Fruit fly (Drosophila melanogaster): ENCODE measurements around the gene CG10657.

CG10657 gene

dm6 chr3L:12514762-12515215 lies 17.8 kb upstream of the CG10657 start, which contains the start of the genes sti and tral (continued):
- no peak for TF ChIP-seq inv (GFP tag; IDR thresholded peaks at IDR 0.05; ENCODE audit: partially characterized antibody)
- peak; percentile 81 for TF ChIP-seq corto (GFP tag; optimal IDR thresholded peaks at IDR 0.05)
- no peak for TF ChIP-seq CG6791 (GFP tag; IDR thresholded peaks at IDR 0.05; ENCODE audit: partially characterized antibody)
- TF ChIP-seq zen (tag; optimal IDR thresholded peaks at IDR 0.05) = peak; percentile 82
- TF ChIP-seq repo (GFP tag; optimal IDR thresholded peaks at IDR 0.05) = peak; percentile 86
- TF ChIP-seq dimm (GFP tag; IDR thresholded peaks at IDR 0.05) = 0 out of 2 replicates have a peak, but pooled peaks have one; percentile 10
- peak; percentile 85 for TF ChIP-seq disco-r (GFP tag; optimal IDR thresholded peaks at IDR 0.05)
- peak; percentile 91 for TF ChIP-seq Dad (GFP tag; optimal IDR thresholded peaks at IDR 0.05)
- TF ChIP-seq MBD-R2 (GFP tag; IDR thresholded peaks at IDR 0.05) = peak; percentile 91
- no peak for TF ChIP-seq CG2129 (GFP tag; IDR thresholded peaks at IDR 0.05; ENCODE audit: partially characterized antibody)
- TF ChIP-seq cwo (GFP tag; optimal IDR thresholded peaks at IDR 0.05) = peak; percentile 77
- peak; percentile 88 for TF ChIP-seq CG9727 (GFP tag; optimal IDR thresholded peaks at IDR 0.05)
- peak; percentile 79 for TF ChIP-seq CG18262 (tag; optimal IDR thresholded peaks at IDR 0.05)
- TF ChIP-seq Six4 (GFP tag; optimal IDR thresholded peaks at IDR 0.05) = peak; percentile 70
- TF ChIP-seq H15 (GFP tag; IDR thresholded peaks at IDR 0.05) = peak; percentile 71
- TF ChIP-seq Lhr (GFP tag; optimal IDR thresholded peaks at IDR 0.05) = peak; percentile 79
- peak; percentile 77 for TF ChIP-seq crc (GFP tag; optimal IDR thresholded peaks at IDR 0.05)
- TF ChIP-seq btn (GFP tag; optimal IDR thresholded peaks at IDR 0.05) = peak; percentile 74
- TF ChIP-seq CG11085 (GFP tag; IDR thresholded peaks at IDR 0.05) = peak; percentile 81
- TF ChIP-seq pum (GFP tag; optimal IDR thresholded peaks at IDR 0.05) = peak; percentile 95
- TF ChIP-seq CG7839 (tag; optimal IDR thresholded peaks at IDR 0.05) = peak; percentile 75
- TF ChIP-seq maf-S (GFP tag; optimal IDR thresholded peaks at IDR 0.05) = peak; percentile 94
- TF ChIP-seq peb (GFP tag; IDR thresholded peaks at IDR 0.05) = peak; percentile 53; the same call in 1 of the 2 replicates
- TF ChIP-seq HLH3B (GFP tag; IDR thresholded peaks at IDR 0.05) = peak; percentile 80
- peak in 1 of 2 experiments; percentile 74 for TF ChIP-seq insv (GFP tag; optimal IDR thresholded peaks at IDR 0.05)
- no peak for TF ChIP-seq br (optimal IDR thresholded peaks at IDR 0.05)
- TF ChIP-seq exex (tag; optimal IDR thresholded peaks at IDR 0.05) = peak; percentile 64
- peak; percentile 95 for TF ChIP-seq CG7786 (GFP tag; optimal IDR thresholded peaks at IDR 0.05)
- peak; percentile 90 for TF ChIP-seq slp2 (GFP tag; optimal IDR thresholded peaks at IDR 0.05)
- peak; percentile 93 for TF ChIP-seq CG14710 (tag; optimal IDR thresholded peaks at IDR 0.05)
- peak; percentile 87 for TF ChIP-seq tgo (GFP tag; IDR thresholded peaks at IDR 0.05)
- peak; percentile 67; the same call in 2 of the 3 replicates for TF ChIP-seq CG3726 (GFP tag; IDR thresholded peaks at IDR 0.05)
- TF ChIP-seq tin (GFP tag; optimal IDR thresholded peaks at IDR 0.05) = peak; percentile 95
- peak; percentile 94 for TF ChIP-seq fu2 (GFP tag; optimal IDR thresholded peaks at IDR 0.05)
- TF ChIP-seq CG10462 (GFP tag; optimal IDR thresholded peaks at IDR 0.05) = peak; percentile 85
- peak; percentile 64 for TF ChIP-seq CG3065 (GFP tag; optimal IDR thresholded peaks at IDR 0.05)
- TF ChIP-seq Ets65A (GFP tag) = peak; percentile 100
- TF ChIP-seq CG15514 (GFP tag; optimal IDR thresholded peaks at IDR 0.05) = peak; percentile 93
- no peak for TF ChIP-seq lov (optimal IDR thresholded peaks at IDR 0.05)
- TF ChIP-seq lov (GFP tag; IDR thresholded peaks at IDR 0.05) = peak; percentile 86; the same call in 2 of the 3 replicates
- peak; percentile 79 for TF ChIP-seq Rx (GFP tag; IDR thresholded peaks at IDR 0.05)
- peak; percentile 92 for TF ChIP-seq CG16863 (GFP tag; optimal IDR thresholded peaks at IDR 0.05)
- TF ChIP-seq CG17568 (GFP tag; optimal IDR thresholded peaks at IDR 0.05) = no peak
- TF ChIP-seq bab2 (GFP tag; optimal IDR thresholded peaks at IDR 0.05) = peak; percentile 96
- peak; percentile 68 for TF ChIP-seq scrt (GFP tag; optimal IDR thresholded peaks at IDR 0.05)
- peak; percentile 82 for TF ChIP-seq CG18011 (GFP tag; optimal IDR thresholded peaks at IDR 0.05)
- peak; percentile 33 for TF ChIP-seq D (optimal IDR thresholded peaks at IDR 0.05)
- TF ChIP-seq D (GFP tag; optimal IDR thresholded peaks at IDR 0.05) = peak; percentile 64
- TF ChIP-seq Hmx (GFP tag; optimal IDR thresholded peaks at IDR 0.05) = peak; percentile 55
- no peak for TF ChIP-seq Lim3 (GFP tag; IDR thresholded peaks at IDR 0.05)
- no peak for TF ChIP-seq oc (tag; optimal IDR thresholded peaks at IDR 0.05)
- 0 out of 2 replicates have a peak, but pooled peaks have one; percentile 20 for TF ChIP-seq aop (GFP tag; IDR thresholded peaks at IDR 0.05)

Measured in whole organism, embryonic.